Worm (Caenorhabditis elegans) whole organism, L1 larva: ENCODE data around the gene grl-25.
A peak's percentile ranks its signal among the peaks of the same experiment; 100 is the strongest.

Source experiments
- C04F5.9 ChIP-seq: sonication (generic microtip); optimal IDR thresholded peaks from 2 replicates; lab custom pipeline; 2016; ENCODE audit warnings: missing genetic modification characterization, missing compliant biosample characterization
- C34B4.2 ChIP-seq: sonication (generic microtip); optimal IDR thresholded peaks from 2 replicates; lab custom pipeline; 2017; ENCODE audit warnings: mild to moderate bottlenecking, missing genetic modification characterization, missing compliant biosample characterization
- Y116A8C.19 ChIP-seq: sonication (generic microtip); optimal IDR thresholded peaks from 2 replicates; lab custom pipeline; 2016; ENCODE audit warnings: missing compliant biosample characterization, missing genetic modification characterization, borderline replicate concordance
- aly-2 ChIP-seq: fragments of 150-350 bp; optimal IDR thresholded peaks from 2 replicates; lab custom pipeline; 2014; ENCODE audit warnings: missing biosample characterization, missing genetic modification characterization
- ama-1 ChIP-seq: fragments of 150-350 bp; optimal IDR thresholded peaks from 2 replicates; lab custom pipeline; 2014
- ceh-63 ChIP-seq: fragments of 200-800 bp; sonication (Bioruptor generic); optimal IDR thresholded peaks from 2 replicates; lab custom pipeline; 2018; ENCODE audit warnings: mild to moderate bottlenecking, missing genetic modification characterization, missing compliant biosample characterization
- ceh-8 ChIP-seq: fragments of 200-800 bp; sonication (Bioruptor generic); optimal IDR thresholded peaks from 2 replicates; lab custom pipeline; 2018; ENCODE audit warnings: mild to moderate bottlenecking, missing genetic modification characterization, moderate library complexity, missing compliant biosample characterization
- ceh-88 ChIP-seq: fragments of 200-800 bp; sonication (Bioruptor generic); IDR thresholded peaks from 2 replicates; pipeline ENCODE4 v1.3.6; 2022; ENCODE audit warnings: missing genetic modification characterization, missing compliant biosample characterization
- ceh-90 ChIP-seq: sonication (generic microtip); optimal IDR thresholded peaks from 2 replicates; lab custom pipeline; 2016; ENCODE audit warnings: missing genetic modification characterization, missing compliant biosample characterization
- ces-1 ChIP-seq: fragments of 150-350 bp; optimal IDR thresholded peaks from 2 replicates; lab custom pipeline; 2014; ENCODE audit warnings: missing biosample characterization, missing genetic modification reagents, missing genetic modification characterization
- dsc-1 ChIP-seq: sonication (generic microtip); optimal IDR thresholded peaks from 2 replicates; lab custom pipeline; 2016; ENCODE audit warnings: mild to moderate bottlenecking, missing genetic modification characterization, missing compliant biosample characterization
- efl-1 ChIP-seq, 4 experiments: fragments of 150-350 bp; optimal IDR thresholded peaks in 3 of 4; peaks in 1 of 4; 1 replicate in 1 of 4; 2 replicates in 3 of 4; lab custom pipeline; 2014; ENCODE audit warnings: missing biosample characterization in 2 of 4, missing genetic modification characterization in 2 of 4, missing genetic modification reagents in 2 of 4
- egl-27 ChIP-seq, 2 experiments: fragments of 150-350 bp in 1 of 2; sonication (generic microtip); optimal IDR thresholded peaks; 3 replicates each; lab custom pipeline; 2017 to 2018; ENCODE audit warnings: missing biosample characterization in 2 of 2, missing genetic modification characterization in 2 of 2, missing genetic modification reagents in 2 of 2
- elt-2 ChIP-seq: sonication (generic microtip); optimal IDR thresholded peaks from 2 replicates; lab custom pipeline; 2016; ENCODE audit warnings: missing genetic modification characterization, mild to moderate bottlenecking, inconsistent platforms, missing compliant biosample characterization, missing genetic modification reagents
- elt-3 ChIP-seq, 6 experiments: fragments of 150-350 bp in 1 of 6; sonication (generic microtip); optimal IDR thresholded peaks; 2 replicates each; lab custom pipeline; 2017 to 2018; ENCODE audit warnings: missing biosample characterization in 6 of 6, missing genetic modification characterization in 6 of 6, inconsistent platforms in 1 of 6
- fkh-10 ChIP-seq: sonication (generic microtip); optimal IDR thresholded peaks from 2 replicates; lab custom pipeline; 2017; ENCODE audit warnings: missing biosample characterization, missing genetic modification reagents, missing genetic modification characterization
- hpl-2 ChIP-seq: fragments of 150-350 bp; optimal IDR thresholded peaks from 2 replicates; lab custom pipeline; 2014; ENCODE audit warnings: missing biosample characterization, missing genetic modification reagents, missing genetic modification characterization
- irx-1 ChIP-seq: sonication (generic microtip); optimal IDR thresholded peaks from 2 replicates; lab custom pipeline; 2016; ENCODE audit warnings: missing genetic modification characterization, missing compliant biosample characterization
- jun-1 ChIP-seq: fragments of 150-350 bp; optimal IDR thresholded peaks from 2 replicates; lab custom pipeline; 2014; ENCODE audit warnings: missing biosample characterization, missing genetic modification reagents, missing genetic modification characterization
- lin-14 ChIP-seq: fragments of 200-800 bp; sonication (Bioruptor generic); optimal IDR thresholded peaks from 2 replicates; lab custom pipeline; 2018; ENCODE audit warnings: mild to moderate bottlenecking, missing genetic modification characterization, moderate library complexity, missing compliant biosample characterization
- lin-15B ChIP-seq: fragments of 150-350 bp; sonication (generic microtip); optimal IDR thresholded peaks from 3 replicates; lab custom pipeline; 2014; ENCODE audit warnings: missing biosample characterization, missing genetic modification characterization
- lin-39 ChIP-seq: fragments of 150-350 bp; optimal IDR thresholded peaks from 2 replicates; lab custom pipeline; 2014; ENCODE audit warnings: missing biosample characterization, missing genetic modification reagents, missing genetic modification characterization
- lir-3 ChIP-seq: sonication (generic microtip); optimal IDR thresholded peaks from 2 replicates; lab custom pipeline; 2016; ENCODE audit warnings: mild to moderate bottlenecking, missing genetic modification characterization, moderate library complexity, missing compliant biosample characterization; ENCODE audit not compliant: poor library complexity
- lsy-2 ChIP-seq, 2 experiments: fragments of 150-350 bp; optimal IDR thresholded peaks; 2 replicates each; lab custom pipeline; 2014; ENCODE audit warnings: missing biosample characterization in 2 of 2, missing genetic modification characterization in 2 of 2
- mdl-1 ChIP-seq, 2 experiments: fragments of 150-350 bp; optimal IDR thresholded peaks; 2 replicates each; lab custom pipeline; 2014 to 2017; ENCODE audit warnings: missing biosample characterization in 2 of 2, missing genetic modification characterization in 2 of 2, inconsistent platforms in 1 of 2
- mep-1 ChIP-seq: fragments of 150-350 bp; optimal IDR thresholded peaks from 2 replicates; lab custom pipeline; 2014; ENCODE audit warnings: missing biosample characterization, missing genetic modification characterization
- nhr-12 ChIP-seq: sonication (generic microtip); optimal IDR thresholded peaks from 2 replicates; lab custom pipeline; 2017; ENCODE audit warnings: missing biosample characterization, missing genetic modification characterization
- nhr-47 ChIP-seq: sonication (generic microtip); optimal IDR thresholded peaks from 2 replicates; lab custom pipeline; 2016; ENCODE audit warnings: mild to moderate bottlenecking, missing genetic modification characterization, moderate library complexity, missing compliant biosample characterization
- nhr-76 ChIP-seq: sonication (generic microtip); optimal IDR thresholded peaks from 2 replicates; lab custom pipeline; 2017; ENCODE audit warnings: missing biosample characterization, missing genetic modification characterization
- nhr-84 ChIP-seq: sonication (generic microtip); optimal IDR thresholded peaks from 2 replicates; lab custom pipeline; 2017; ENCODE audit warnings: missing biosample characterization, missing genetic modification characterization
- nhr-85 ChIP-seq: sonication (generic microtip); peaks from one replicate; lab custom pipeline; 2016; ENCODE audit warnings: missing genetic modification characterization, inconsistent platforms, missing compliant biosample characterization
- pag-3 ChIP-seq: sonication (generic microtip); optimal IDR thresholded peaks from 2 replicates; lab custom pipeline; 2017; ENCODE audit warnings: missing genetic modification characterization, mild to moderate bottlenecking, missing compliant biosample characterization, antibody characterized with exemption, borderline replicate concordance; ENCODE audit not compliant: insufficient read depth
- pqm-1 ChIP-seq: sonication (generic microtip); optimal IDR thresholded peaks from 3 replicates; lab custom pipeline; 2017; ENCODE audit warnings: missing biosample characterization, missing genetic modification characterization
- skn-1 ChIP-seq: fragments of 150-350 bp; optimal IDR thresholded peaks from 2 replicates; lab custom pipeline; 2014; ENCODE audit warnings: missing biosample characterization, missing genetic modification characterization
- snpc-4 ChIP-seq: fragments of 150-350 bp; optimal IDR thresholded peaks from 2 replicates; lab custom pipeline; 2014; ENCODE audit warnings: missing biosample characterization, missing genetic modification characterization
- swsn-7 ChIP-seq: sonication (generic microtip); optimal IDR thresholded peaks from 2 replicates; lab custom pipeline; 2016; ENCODE audit warnings: missing genetic modification characterization, missing compliant biosample characterization
- unc-86 ChIP-seq: sonication (generic microtip); optimal IDR thresholded peaks from 2 replicates; lab custom pipeline; 2016; ENCODE audit warnings: missing genetic modification characterization, missing compliant biosample characterization
- zag-1 ChIP-seq: fragments of 150-350 bp; optimal IDR thresholded peaks from 2 replicates; lab custom pipeline; 2014; ENCODE audit warnings: missing biosample characterization, missing genetic modification characterization
- zip-4 ChIP-seq: fragments of 200-800 bp; sonication (Bioruptor generic); optimal IDR thresholded peaks from 2 replicates; lab custom pipeline; 2018; ENCODE audit warnings: mild to moderate bottlenecking, missing genetic modification characterization, moderate library complexity, missing compliant biosample characterization
- ztf-11 ChIP-seq, 2 experiments: sonication (generic microtip); optimal IDR thresholded peaks; 2 replicates each; lab custom pipeline; 2016 to 2017; ENCODE audit warnings: missing genetic modification characterization in 2 of 2, missing biosample characterization in 1 of 2, missing compliant biosample characterization in 1 of 2

Gene grl-25

ce11 chrIII:8956146-8956646 lies 5.9 kb upstream of the grl-25 start, which contains the start of the genes ZK643.5 and ZK643.2 (continued):
- TF ChIP-seq ama-1 (no peak), lin-39 (tag; lab: Kevin White, UChicago) (no peak), elt-3 (tag; optimal IDR thresholded peaks at IDR 0.05; lab: Kevin White, UChicago) (peak in 1 of 6 experiments; percentile 56), Y116A8C.19 (tag; lab: Kevin White, UChicago) (no peak), irx-1 (peak; percentile 8), nhr-85 (tag; lab: Kevin White, UChicago) (peak; percentile 45), zip-4 (GFP tag; lab: Kevin White, UChicago) (no peak), mep-1 (tag; lab: Kevin White, UChicago) (peak; percentile 72), zag-1 (no peak), jun-1 (tag; lab: Kevin White, UChicago) (no peak), swsn-7 (peak; percentile 74), elt-2 (tag; lab: Kevin White, UChicago) (no peak), pag-3 (tag; lab: Kevin White, UChicago) (no peak), skn-1 (tag; lab: Kevin White, UChicago) (peak; percentile 71), aly-2 (no peak), hpl-2 (no peak), ztf-11 (tag; optimal IDR thresholded peaks at IDR 0.05; lab: Kevin White, UChicago) (peak in 1 of 2 experiments; percentile 7), ceh-63 (GFP tag; lab: Kevin White, UChicago) (no peak), ces-1 (GFP tag; lab: Kevin White, UChicago) (no peak), ceh-88 (no peak), nhr-12 (tag; lab: Kevin White, UChicago) (no peak), nhr-76 (tag; lab: Kevin White, UChicago) (no peak), C34B4.2 (tag; lab: Kevin White, UChicago) (no peak), lir-3 (peak; percentile 68), egl-27 (tag; optimal IDR thresholded peaks at IDR 0.05; lab: Kevin White, UChicago) (no peak), fkh-10 (GFP tag; lab: Kevin White, UChicago) (no peak), C04F5.9 (tag; lab: Kevin White, UChicago) (peak; percentile 44), pqm-1 (tag; lab: Kevin White, UChicago) (no peak), nhr-84 (tag; lab: Kevin White, UChicago) (no peak), lin-14 (GFP tag; lab: Kevin White, UChicago) (peak; percentile 70), nhr-47 (peak; percentile 76), lsy-2 (tag; optimal IDR thresholded peaks at IDR 0.05; lab: Kevin White, UChicago) (peak; percentile 92 to 98), mdl-1 (tag; optimal IDR thresholded peaks at IDR 0.05; lab: Kevin White, UChicago) (peak in 1 of 2 experiments; percentile 67), ceh-90 (tag; lab: Kevin White, UChicago) (no peak)

ce11 chrIII:8960664-8961063 lies 1.4 kb upstream of the grl-25 start, which contains the start of gene ZK643.6:
Gene ZK643.6, minus strand, starts transcription at chrIII:8960764.
- TF ChIP-seq dsc-1: peak; percentile 1
- no peak for TF ChIP-seq snpc-4 (tag; lab: Kevin White, UChicago)
- no peak for TF ChIP-seq efl-1 (optimal IDR thresholded peaks at IDR 0.05; lab: Kevin White, UChicago)
- peak in 1 of 2 experiments; percentile 33 for TF ChIP-seq efl-1 (GFP tag; optimal IDR thresholded peaks at IDR 0.05 in 1 of 2; lab: Kevin White, UChicago)
- TF ChIP-seq lin-15B (tag; lab: Kevin White, UChicago): no peak

- TF ChIP-seq unc-86 (tag; lab: Kevin White, UChicago) (no peak), ceh-8 (GFP tag; lab: Kevin White, UChicago) (peak; percentile 68)
These were observed 382 bp downstream of the grl-25 start for ce11 chrIII:8962475-8962874.
